Fruit fly (Drosophila melanogaster): ENCODE measurements around the gene CG11964.

Gene CG11964

dm6 chr3R:8920091-8920733 lies 24.6 kb downstream of the CG11964 start (continued):
- TF ChIP-seq gsb (GFP tag; IDR thresholded peaks at IDR 0.05), result no peak
- no peak for TF ChIP-seq TFAM (GFP tag; optimal IDR thresholded peaks at IDR 0.05)
- no peak for TF ChIP-seq dan (GFP tag; IDR thresholded peaks at IDR 0.05)
- TF ChIP-seq ken (GFP tag; IDR thresholded peaks at IDR 0.05), result no peak
- no peak for TF ChIP-seq CG10431 (GFP tag; optimal IDR thresholded peaks at IDR 0.05)
- no peak for TF ChIP-seq CG6854 (GFP tag; optimal IDR thresholded peaks at IDR 0.05)
- no peak for TF ChIP-seq gem (tag; optimal IDR thresholded peaks at IDR 0.05)
- no peak for TF ChIP-seq abd-A (tag; optimal IDR thresholded peaks at IDR 0.05)
- TF ChIP-seq Optix (GFP tag; IDR thresholded peaks at IDR 0.05), result no peak
- TF ChIP-seq nau (GFP tag; optimal IDR thresholded peaks at IDR 0.05), result no peak
- TF ChIP-seq C15 (GFP tag; IDR thresholded peaks at IDR 0.05), result no peak
- no peak for TF ChIP-seq lov (optimal IDR thresholded peaks at IDR 0.05)
- TF ChIP-seq lov (GFP tag; IDR thresholded peaks at IDR 0.05), result peak; percentile 77; the same call in 2 of the 3 replicates
- no peak for TF ChIP-seq fd102C (GFP tag; optimal IDR thresholded peaks at IDR 0.05)
- TF ChIP-seq bsh (GFP tag; optimal IDR thresholded peaks at IDR 0.05), result peak in 1 of 2 experiments; percentile 33
- no peak for TF ChIP-seq disco-r (GFP tag; optimal IDR thresholded peaks at IDR 0.05)
- TF ChIP-seq corto (GFP tag; optimal IDR thresholded peaks at IDR 0.05), result no peak
- no peak for TF ChIP-seq gro (GFP tag; optimal IDR thresholded peaks at IDR 0.05)
- TF ChIP-seq sob (GFP tag; IDR thresholded peaks at IDR 0.05), result no peak
- no peak for TF ChIP-seq CG6791 (GFP tag; IDR thresholded peaks at IDR 0.05; ENCODE audit: partially characterized antibody)
- TF ChIP-seq pzg (GFP tag; optimal IDR thresholded peaks at IDR 0.05), result no peak
- no peak for TF ChIP-seq knrl (GFP tag; IDR thresholded peaks at IDR 0.05; ENCODE audit: partially characterized antibody)
- no peak for TF ChIP-seq CG1603 (tag; optimal IDR thresholded peaks at IDR 0.05)
- TF ChIP-seq CG7987 (GFP tag; optimal IDR thresholded peaks at IDR 0.05), result no peak
- TF ChIP-seq ro (GFP tag; IDR thresholded peaks at IDR 0.05), result no peak
- TF ChIP-seq z (GFP tag; IDR thresholded peaks at IDR 0.05), result no peak
- no peak for TF ChIP-seq Neu2 (GFP tag; optimal IDR thresholded peaks at IDR 0.05; ENCODE audit: borderline replicate concordance)
- TF ChIP-seq amos (GFP tag; IDR thresholded peaks at IDR 0.05; ENCODE audit: partially characterized antibody), result no peak
- TF ChIP-seq bcd (GFP tag; optimal IDR thresholded peaks at IDR 0.05), result no peak
- no peak for TF ChIP-seq Sin3A (optimal IDR thresholded peaks at IDR 0.05)
- TF ChIP-seq cas (GFP tag; IDR thresholded peaks at IDR 0.05), result no peak
- TF ChIP-seq Hey (tag; optimal IDR thresholded peaks at IDR 0.05), result no peak
- TF ChIP-seq CG6654 (GFP tag; optimal IDR thresholded peaks at IDR 0.05), result no peak
- no peak for TF ChIP-seq Dp (GFP tag; optimal IDR thresholded peaks at IDR 0.05)
- TF ChIP-seq CG4854 (GFP tag; optimal IDR thresholded peaks at IDR 0.05), result no peak
- no peak for TF ChIP-seq CG10462 (GFP tag; optimal IDR thresholded peaks at IDR 0.05)
- peak; percentile 69; the same call in 1 of the 2 replicates for TF ChIP-seq Rx (GFP tag; IDR thresholded peaks at IDR 0.05)
- no peak for TF ChIP-seq CG33557 (GFP tag; optimal IDR thresholded peaks at IDR 0.05)
- no peak for TF ChIP-seq pfk (GFP tag; optimal IDR thresholded peaks at IDR 0.05)
- TF ChIP-seq CG1647 (GFP tag; optimal IDR thresholded peaks at IDR 0.05), result no peak
- no peak for TF ChIP-seq CG7271 (tag; optimal IDR thresholded peaks at IDR 0.05)
- TF ChIP-seq CG5245 (GFP tag; optimal IDR thresholded peaks at IDR 0.05), result no peak
- TF ChIP-seq CG9932 (GFP tag; IDR thresholded peaks at IDR 0.05), result no peak
- no peak for TF ChIP-seq D (optimal IDR thresholded peaks at IDR 0.05)
- peak; percentile 53 for TF ChIP-seq D (GFP tag; optimal IDR thresholded peaks at IDR 0.05)
- no peak for TF ChIP-seq her (GFP tag; optimal IDR thresholded peaks at IDR 0.05)
- no peak for TF ChIP-seq CG11723 (GFP tag; optimal IDR thresholded peaks at IDR 0.05)

Measured in whole organism, embryonic.